Fruit fly (Drosophila melanogaster) whole organism, pupa: Measurements from ENCODE around the gene elg1.

Source experiments
- CG10348 ChIP-seq: fragments of 200-800 bp; sonication (Bioruptor generic); IDR thresholded peaks from 2 replicates; pipeline ENCODE4 v1.3.6; 2022; ENCODE audit warnings: missing biosample characterization, missing genetic modification characterization
- CG12605 ChIP-seq: fragments of 200-800 bp; sonication (Bioruptor generic); IDR thresholded peaks from 2 replicates; pipeline ENCODE4 v1.3.6; 2022; ENCODE audit warnings: missing biosample characterization, missing genetic modification characterization
- CG13204 ChIP-seq: fragments of 200-800 bp; sonication (Bioruptor generic); optimal IDR thresholded peaks from 2 replicates; lab custom pipeline; 2018; ENCODE audit warnings: missing biosample characterization, mild to moderate bottlenecking, missing genetic modification characterization, moderate library complexity
- CG14655 ChIP-seq: fragments of 200-800 bp; sonication (Bioruptor generic); optimal IDR thresholded peaks from 3 replicates; lab custom pipeline; 2017; ENCODE audit warnings: mild to moderate bottlenecking, missing biosample characterization, missing genetic modification reagents, missing genetic modification characterization
- CG15710 ChIP-seq: fragments of 200-800 bp; sonication (Bioruptor generic); optimal IDR thresholded peaks from 2 replicates; lab custom pipeline; 2018; ENCODE audit warnings: missing biosample characterization, mild to moderate bottlenecking, missing genetic modification characterization, moderate library complexity
- CG17806 ChIP-seq: fragments of 200-800 bp; sonication (Bioruptor generic); optimal IDR thresholded peaks from 2 replicates; lab custom pipeline; 2018; ENCODE audit warnings: missing biosample characterization, mild to moderate bottlenecking, missing genetic modification characterization, moderate library complexity
- CG32121 ChIP-seq: fragments of 200-800 bp; sonication (Bioruptor generic); IDR thresholded peaks from 2 replicates; pipeline ENCODE4 v1.3.6; 2022; ENCODE audit warnings: missing biosample characterization, missing genetic modification characterization
- CG34367 ChIP-seq: fragments of 200-800 bp; sonication (Bioruptor generic); optimal IDR thresholded peaks from 2 replicates; lab custom pipeline; 2018; ENCODE audit warnings: missing biosample characterization, mild to moderate bottlenecking, missing genetic modification characterization
- CG4496 ChIP-seq: fragments of 200-800 bp; sonication (Bioruptor generic); IDR thresholded peaks from 3 replicates; pipeline ENCODE4 v1.3.6; 2022; ENCODE audit warnings: missing biosample characterization, missing genetic modification characterization
- CG8159 ChIP-seq: fragments of 200-800 bp; sonication (Bioruptor generic); optimal IDR thresholded peaks from 3 replicates; lab custom pipeline; 2018; ENCODE audit warnings: missing biosample characterization, mild to moderate bottlenecking, missing genetic modification characterization, moderate library complexity
- CG8301 ChIP-seq: fragments of 200-800 bp; sonication (Bioruptor generic); optimal IDR thresholded peaks from 2 replicates; lab custom pipeline; 2018; ENCODE audit warnings: missing biosample characterization, mild to moderate bottlenecking, missing genetic modification characterization
- CG9948 ChIP-seq: fragments of 200-800 bp; sonication (Bioruptor generic); optimal IDR thresholded peaks from 2 replicates; lab custom pipeline; 2018; ENCODE audit warnings: missing biosample characterization, mild to moderate bottlenecking, missing genetic modification characterization, moderate library complexity
- D1 ChIP-seq: fragments of 200-800 bp; sonication (Bioruptor generic); optimal IDR thresholded peaks from 2 replicates; lab custom pipeline; 2018; ENCODE audit warnings: missing biosample characterization, mild to moderate bottlenecking, missing genetic modification characterization, moderate library complexity
- EcR ChIP-seq: fragments of 200-800 bp; sonication (Bioruptor generic); optimal IDR thresholded peaks from 3 replicates; lab custom pipeline; 2019; ENCODE audit warnings: missing biosample characterization, missing genetic modification characterization, mild to moderate bottlenecking, moderate library complexity, missing genetic modification reagents
- Ets98B ChIP-seq: fragments of 200-800 bp; sonication (Bioruptor generic); IDR thresholded peaks from 2 replicates; pipeline ENCODE4 v1.3.6; 2022; ENCODE audit warnings: missing biosample characterization, missing genetic modification characterization
- Pif1A ChIP-seq: fragments of 200-800 bp; sonication (Bioruptor generic); optimal IDR thresholded peaks from 3 replicates; lab custom pipeline; 2016; ENCODE audit warnings: missing biosample characterization, missing genetic modification characterization
- Pif1B ChIP-seq: fragments of 200-800 bp; sonication (Bioruptor generic); optimal IDR thresholded peaks from 3 replicates; lab custom pipeline; 2016; ENCODE audit warnings: missing biosample characterization, missing genetic modification characterization
- Snoo ChIP-seq: fragments of 200-800 bp; sonication (Bioruptor generic); optimal IDR thresholded peaks from 3 replicates; lab custom pipeline; 2017; ENCODE audit warnings: missing biosample characterization, mild to moderate bottlenecking, missing genetic modification characterization, inconsistent platforms
- fd96Ca ChIP-seq: fragments of 200-800 bp; sonication (Bioruptor generic); IDR thresholded peaks from 3 replicates; pipeline ENCODE4 v1.3.6; 2022; ENCODE audit warnings: missing biosample characterization, missing genetic modification characterization
- gl ChIP-seq: fragments of 200-800 bp; sonication (Bioruptor generic); optimal IDR thresholded peaks from 2 replicates; lab custom pipeline; 2018; ENCODE audit warnings: missing biosample characterization, mild to moderate bottlenecking, missing genetic modification characterization
- rn ChIP-seq: fragments of 200-800 bp; sonication (Bioruptor generic); IDR thresholded peaks from 2 replicates; pipeline ENCODE4 v1.3.6; 2022; ENCODE audit warnings: missing biosample characterization, missing genetic modification characterization

elg1 gene

DNA sequence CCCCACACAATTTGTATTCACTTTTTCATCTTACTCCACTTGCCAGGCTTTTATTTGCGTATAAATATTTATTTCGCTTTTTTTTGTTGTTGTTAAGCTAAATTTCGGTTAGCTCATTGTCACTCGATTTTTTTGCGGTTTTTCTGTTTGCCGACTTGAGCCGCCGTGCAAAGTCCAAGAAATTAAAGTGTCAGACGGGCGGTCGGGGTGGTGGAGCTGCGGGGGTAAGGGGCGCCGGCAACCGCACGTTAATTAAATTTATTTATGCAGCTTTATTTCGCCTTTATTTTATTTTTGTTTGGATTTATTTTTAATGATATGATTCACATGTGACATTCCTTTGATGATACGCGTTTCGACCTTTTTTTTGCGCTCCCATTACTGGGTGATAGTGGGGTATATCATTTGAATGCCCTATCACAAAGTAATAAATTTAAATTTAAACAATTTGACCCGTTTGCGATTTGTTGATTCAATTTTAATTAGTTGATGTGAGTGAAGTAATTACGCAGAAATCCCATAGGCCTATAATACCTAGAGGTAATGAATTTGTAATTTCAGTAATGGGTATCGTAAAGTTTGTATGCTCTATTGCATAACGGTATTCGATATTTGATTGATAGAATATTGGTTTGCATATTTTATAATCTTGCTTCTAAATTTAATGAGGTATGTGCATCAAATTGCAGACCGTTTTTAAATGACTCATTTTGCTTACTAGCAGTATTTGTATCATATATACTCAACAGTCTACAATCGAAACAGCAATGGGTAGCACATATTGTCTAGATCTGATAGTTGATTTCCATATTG, 33.7 kb downstream of the elg1 start:
- TF ChIP-seq CG15710 (tag; lab: Kevin White, UChicago) (no peak), CG9948 (tag; lab: Kevin White, UChicago) (no peak), CG32121 (GFP tag; lab: Robert Waterston, UW) (0 out of 2 replicates have a peak, but pooled peaks have one; percentile 33), D1 (tag; lab: Kevin White, UChicago) (no peak), Snoo (tag; lab: Kevin White, UChicago) (peak; percentile 86), CG4496 (GFP tag; lab: Robert Waterston, UW) (0 out of 3 replicates have a peak, but pooled peaks have one; percentile 33), fd96Ca (no peak; the same call in 2 of the 3 replicates), Ets98B (GFP tag; lab: Robert Waterston, UW) (no peak)

dm6 chr3L:16166217-16166997, 34.6 kb downstream of the elg1 start:
- TF ChIP-seq CG12605 (GFP tag; lab: Robert Waterston, UW) (no peak), CG32121 (GFP tag; lab: Robert Waterston, UW) (0 out of 2 replicates have a peak, but pooled peaks have one; percentile 16), Snoo (tag; lab: Kevin White, UChicago) (no peak), gl (tag; lab: Kevin White, UChicago) (no peak), CG13204 (GFP tag; lab: Kevin White, UChicago) (peak; percentile 14)

DNA sequence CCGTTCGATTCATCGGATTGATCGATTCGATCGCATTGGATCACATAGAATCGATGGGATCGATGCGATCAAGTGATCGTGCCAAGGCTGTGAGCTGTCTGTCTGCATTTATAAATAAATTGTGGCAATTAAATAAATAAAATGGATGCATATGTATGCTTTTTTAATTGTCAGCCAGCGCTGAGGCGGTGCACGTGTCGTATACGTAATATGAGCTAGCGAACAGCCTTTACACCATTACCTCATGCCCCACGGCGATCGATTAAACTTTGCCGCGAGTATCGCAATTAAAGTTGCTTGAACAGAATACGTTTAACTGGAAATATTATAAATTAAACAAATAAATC, 35.1 kb downstream of the elg1 start:
- TF ChIP-seq Snoo (tag; lab: Kevin White, UChicago) (no peak), CG15710 (tag; lab: Kevin White, UChicago) (no peak), CG34367 (tag; lab: Kevin White, UChicago) (no peak), Ets98B (GFP tag; lab: Robert Waterston, UW) (no peak), CG32121 (GFP tag; lab: Robert Waterston, UW) (no peak), Pif1A (GFP tag; lab: Kevin White, UChicago) (no peak), CG17806 (tag; lab: Kevin White, UChicago) (no peak), CG8159 (tag; lab: Kevin White, UChicago) (no peak), CG12605 (GFP tag; lab: Robert Waterston, UW) (no peak), CG4496 (GFP tag; lab: Robert Waterston, UW) (no peak), rn (GFP tag; lab: Robert Waterston, UW) (no peak), fd96Ca (no peak), EcR (GFP tag; lab: Kevin White, UChicago) (no peak), Pif1B (GFP tag; lab: Kevin White, UChicago) (no peak), gl (tag; lab: Kevin White, UChicago) (no peak), CG9948 (tag; lab: Kevin White, UChicago) (no peak), CG14655 (GFP tag; lab: Kevin White, UChicago) (no peak), CG8301 (tag; lab: Kevin White, UChicago) (no peak)

dm6 chr3L:16167723-16168386, 36.0 kb downstream of the elg1 start:
- peak; percentile 18 for TF ChIP-seq CG13204 (GFP tag; lab: Kevin White, UChicago)
- TF ChIP-seq CG4496 (GFP tag; lab: Robert Waterston, UW), result no peak
- TF ChIP-seq CG34367 (tag; lab: Kevin White, UChicago), result peak; percentile 10
- no peak for TF ChIP-seq CG10348 (GFP tag; lab: Robert Waterston, UW)
- no peak for TF ChIP-seq Pif1B (GFP tag; lab: Kevin White, UChicago)
- peak; percentile 58 for TF ChIP-seq CG17806 (tag; lab: Kevin White, UChicago)
- peak; percentile 62 for TF ChIP-seq CG32121 (GFP tag; lab: Robert Waterston, UW)
- TF ChIP-seq CG8159 (tag; lab: Kevin White, UChicago), result peak; percentile 72
- peak; percentile 41 for TF ChIP-seq CG9948 (tag; lab: Kevin White, UChicago)
- TF ChIP-seq gl (tag; lab: Kevin White, UChicago), result no peak
- no peak for TF ChIP-seq CG12605 (GFP tag; lab: Robert Waterston, UW)
- no peak for TF ChIP-seq CG8301 (tag; lab: Kevin White, UChicago)
- TF ChIP-seq CG15710 (tag; lab: Kevin White, UChicago), result peak; percentile 41
- TF ChIP-seq Pif1A (GFP tag; lab: Kevin White, UChicago), result no peak
- peak; percentile 50 for TF ChIP-seq EcR (GFP tag; lab: Kevin White, UChicago)
- TF ChIP-seq Ets98B (GFP tag; lab: Robert Waterston, UW), result no peak
